Fruit fly (Drosophila melanogaster) whole organism, prepupa: Measurements from ENCODE around the gene CG4101.

ENCODE experiments used
- Blimp-1 ChIP-seq: fragments of 200-800 bp; sonication (Bioruptor generic); optimal IDR thresholded peaks from 3 replicates; lab custom pipeline; 2017; ENCODE audit warnings: missing biosample characterization, missing genetic modification characterization, mild to moderate bottlenecking, moderate library complexity, missing genetic modification reagents
- CG10631 ChIP-seq: fragments of 200-800 bp; sonication (Bioruptor generic); optimal IDR thresholded peaks from 2 replicates; lab custom pipeline; 2016; ENCODE audit warnings: missing biosample characterization, missing genetic modification characterization
- CG10669 ChIP-seq: fragments of 200-800 bp; sonication (Bioruptor generic); optimal IDR thresholded peaks from 3 replicates; lab custom pipeline; 2018; ENCODE audit warnings: missing biosample characterization, mild to moderate bottlenecking, missing genetic modification characterization, moderate library complexity
- CG11762 ChIP-seq: fragments of 200-800 bp; sonication (Bioruptor generic); optimal IDR thresholded peaks from 3 replicates; lab custom pipeline; 2016; ENCODE audit warnings: missing biosample characterization, missing genetic modification characterization; ENCODE audit not compliant: insufficient read depth
- CG11902 ChIP-seq: fragments of 200-800 bp; sonication (Bioruptor generic); optimal IDR thresholded peaks from 3 replicates; lab custom pipeline; 2016; ENCODE audit warnings: missing biosample characterization, missing genetic modification characterization
- CG15336 ChIP-seq: fragments of 200-800 bp; sonication (Bioruptor generic); IDR thresholded peaks from 2 replicates; pipeline ENCODE4 v1.3.6; 2022; ENCODE audit warnings: missing biosample characterization, missing genetic modification characterization
- CG16779 ChIP-seq: fragments of 200-800 bp; sonication (Bioruptor generic); optimal IDR thresholded peaks from 3 replicates; lab custom pipeline; 2017; ENCODE audit warnings: missing biosample characterization, mild to moderate bottlenecking, missing genetic modification characterization
- CG3032 ChIP-seq: fragments of 200-800 bp; optimal IDR thresholded peaks from 2 replicates; lab custom pipeline; 2019; ENCODE audit warnings: missing biosample characterization, mild to moderate bottlenecking, missing genetic modification characterization, moderate library complexity
- CG31627 ChIP-seq: fragments of 200-800 bp; sonication (Bioruptor generic); optimal IDR thresholded peaks from 3 replicates; lab custom pipeline; 2016; ENCODE audit warnings: missing biosample characterization, missing genetic modification characterization
- CG32006 ChIP-seq: fragments of 200-800 bp; sonication (Bioruptor generic); optimal IDR thresholded peaks from 3 replicates; lab custom pipeline; 2017; ENCODE audit warnings: missing biosample characterization, mild to moderate bottlenecking, missing genetic modification characterization
- CG34406 ChIP-seq: fragments of 200-800 bp; sonication (Bioruptor generic); optimal IDR thresholded peaks from 3 replicates; lab custom pipeline; 2016; ENCODE audit warnings: missing biosample characterization, missing genetic modification characterization
- CG3919 ChIP-seq: fragments of 200-800 bp; sonication (Bioruptor generic); optimal IDR thresholded peaks from 3 replicates; lab custom pipeline; 2016; ENCODE audit warnings: missing biosample characterization, missing genetic modification characterization
- CG6276 ChIP-seq: fragments of 200-800 bp; sonication (Bioruptor generic); optimal IDR thresholded peaks from 2 replicates; lab custom pipeline; 2017; ENCODE audit warnings: missing biosample characterization, mild to moderate bottlenecking, missing genetic modification characterization
- CG6808 ChIP-seq: fragments of 200-800 bp; sonication (Bioruptor generic); optimal IDR thresholded peaks from 3 replicates; lab custom pipeline; 2017; ENCODE audit warnings: missing biosample characterization, missing genetic modification characterization, mild to moderate bottlenecking, moderate library complexity, missing genetic modification reagents
- CG7368 ChIP-seq: fragments of 200-800 bp; sonication (Bioruptor generic); optimal IDR thresholded peaks from 3 replicates; lab custom pipeline; 2016; ENCODE audit warnings: missing biosample characterization, missing genetic modification characterization
- CG8319 ChIP-seq: fragments of 200-800 bp; sonication (Bioruptor generic); optimal IDR thresholded peaks from 3 replicates; lab custom pipeline; 2016; ENCODE audit warnings: missing biosample characterization, missing genetic modification characterization
- Eip75B ChIP-seq: fragments of 200-800 bp; sonication (Bioruptor generic); optimal IDR thresholded peaks from 3 replicates; lab custom pipeline; 2016; ENCODE audit warnings: missing biosample characterization, missing genetic modification characterization
- Eip78C ChIP-seq: fragments of 200-800 bp; sonication (Bioruptor generic); peaks from one replicate; lab custom pipeline; 2016; ENCODE audit warnings: missing biosample characterization, missing genetic modification characterization
- Eip93F ChIP-seq: fragments of 200-800 bp; sonication (Bioruptor generic); optimal IDR thresholded peaks from 2 replicates; lab custom pipeline; 2016; ENCODE audit warnings: missing biosample characterization, mild to moderate bottlenecking, missing genetic modification characterization
- Ets96B ChIP-seq: fragments of 200-800 bp; optimal IDR thresholded peaks from 2 replicates; lab custom pipeline; 2019; ENCODE audit warnings: missing biosample characterization, mild to moderate bottlenecking, missing genetic modification characterization, moderate library complexity
- Gug ChIP-seq: fragments of 200-800 bp; sonication (Bioruptor generic); IDR thresholded peaks from 2 replicates; pipeline ENCODE4 v1.3.6; 2022; ENCODE audit warnings: missing biosample characterization, missing genetic modification characterization
- Hr39 ChIP-seq: fragments of 200-800 bp; sonication (Bioruptor generic); optimal IDR thresholded peaks from 2 replicates; lab custom pipeline; 2016; ENCODE audit warnings: missing biosample characterization, missing genetic modification characterization
- Hr4 ChIP-seq: fragments of 200-800 bp; sonication (Bioruptor generic); optimal IDR thresholded peaks from 3 replicates; lab custom pipeline; 2016; ENCODE audit warnings: missing biosample characterization, missing genetic modification characterization
- Lpt ChIP-seq: fragments of 200-800 bp; sonication (Bioruptor generic); optimal IDR thresholded peaks from 3 replicates; lab custom pipeline; 2016; ENCODE audit warnings: missing biosample characterization, missing genetic modification characterization
- Met ChIP-seq: fragments of 200-800 bp; sonication (Bioruptor generic); optimal IDR thresholded peaks from 3 replicates; lab custom pipeline; 2016; ENCODE audit warnings: missing biosample characterization, missing genetic modification characterization
- OdsH ChIP-seq: fragments of 200-800 bp; sonication (Bioruptor generic); optimal IDR thresholded peaks from 3 replicates; lab custom pipeline; 2016; ENCODE audit warnings: missing biosample characterization, missing genetic modification characterization
- Smox ChIP-seq: fragments of 200-800 bp; sonication (Bioruptor generic); optimal IDR thresholded peaks from 3 replicates; lab custom pipeline; 2016; ENCODE audit warnings: missing biosample characterization, missing genetic modification characterization
- Sox102F ChIP-seq: fragments of 200-800 bp; sonication (Bioruptor generic); optimal IDR thresholded peaks from 2 replicates; lab custom pipeline; 2016; ENCODE audit warnings: missing biosample characterization, mild to moderate bottlenecking, missing genetic modification characterization
- Sox15 ChIP-seq: fragments of 200-800 bp; sonication (Bioruptor generic); optimal IDR thresholded peaks from 3 replicates; lab custom pipeline; 2016; ENCODE audit warnings: missing biosample characterization, missing genetic modification characterization
- cyc ChIP-seq: fragments of 200-800 bp; sonication (Bioruptor generic); optimal IDR thresholded peaks from 3 replicates; lab custom pipeline; 2016; ENCODE audit warnings: missing biosample characterization, missing genetic modification characterization
- dac ChIP-seq: fragments of 200-800 bp; sonication (Bioruptor generic); optimal IDR thresholded peaks from 2 replicates; lab custom pipeline; 2017; ENCODE audit warnings: missing biosample characterization, mild to moderate bottlenecking, missing genetic modification characterization
- dsx ChIP-seq: fragments of 200-800 bp; optimal IDR thresholded peaks from 3 replicates; lab custom pipeline; 2019; ENCODE audit warnings: missing biosample characterization, mild to moderate bottlenecking, missing genetic modification characterization, moderate library complexity; ENCODE audit not compliant: poor library complexity, severe bottlenecking
- eg ChIP-seq: fragments of 200-800 bp; sonication (Bioruptor generic); IDR thresholded peaks from 3 replicates; pipeline ENCODE4 v1.3.6; 2022; ENCODE audit warnings: missing biosample characterization, missing genetic modification characterization
- esn ChIP-seq: fragments of 200-800 bp; sonication (Bioruptor generic); optimal IDR thresholded peaks from 2 replicates; lab custom pipeline; 2016; ENCODE audit warnings: missing biosample characterization, mild to moderate bottlenecking, missing genetic modification characterization, moderate library complexity
- fd59A ChIP-seq: fragments of 200-800 bp; sonication (Bioruptor generic); optimal IDR thresholded peaks from 2 replicates; lab custom pipeline; 2017; ENCODE audit warnings: missing biosample characterization, mild to moderate bottlenecking, missing genetic modification characterization, missing genetic modification reagents
- fd85E ChIP-seq: fragments of 200-800 bp; sonication (Bioruptor generic); optimal IDR thresholded peaks from 3 replicates; lab custom pipeline; 2016; ENCODE audit warnings: missing biosample characterization, missing genetic modification characterization
- fkh ChIP-seq: fragments of 200-800 bp; sonication (Bioruptor generic); optimal IDR thresholded peaks from 3 replicates; lab custom pipeline; 2017; ENCODE audit warnings: missing biosample characterization, mild to moderate bottlenecking, missing genetic modification characterization, moderate library complexity
- lz ChIP-seq: fragments of 200-800 bp; sonication (Bioruptor generic); optimal IDR thresholded peaks from 3 replicates; lab custom pipeline; 2016; ENCODE audit warnings: missing biosample characterization, missing genetic modification characterization
- net ChIP-seq: fragments of 200-800 bp; sonication (Bioruptor generic); optimal IDR thresholded peaks from 3 replicates; lab custom pipeline; 2016; ENCODE audit warnings: missing biosample characterization, missing genetic modification characterization
- pdm3 ChIP-seq: fragments of 200-800 bp; sonication (Bioruptor generic); optimal IDR thresholded peaks from 3 replicates; lab custom pipeline; 2016; ENCODE audit warnings: missing biosample characterization, missing genetic modification characterization
- salr ChIP-seq, 2 experiments: fragments of 200-800 bp; sonication (Bioruptor generic); optimal IDR thresholded peaks; 3 replicates each; lab custom pipeline; 2016 to 2018; ENCODE audit warnings: missing biosample characterization in 2 of 2, missing genetic modification characterization in 2 of 2, mild to moderate bottlenecking in 1 of 2
- spab ChIP-seq: fragments of 200-800 bp; sonication (Bioruptor generic); optimal IDR thresholded peaks from 2 replicates; lab custom pipeline; 2017; ENCODE audit warnings: missing biosample characterization, mild to moderate bottlenecking, missing genetic modification characterization, missing genetic modification reagents
- ss ChIP-seq, 2 experiments: fragments of 200-800 bp; sonication (Bioruptor generic); optimal IDR thresholded peaks; 2 replicates in 1 of 2; 3 replicates in 1 of 2; lab custom pipeline; 2017 to 2018; ENCODE audit warnings: mild to moderate bottlenecking in 2 of 2, missing biosample characterization in 2 of 2, missing genetic modification characterization in 2 of 2, moderate library complexity in 1 of 2
- svp ChIP-seq: fragments of 200-800 bp; sonication (Bioruptor generic); peaks from one replicate; lab custom pipeline; 2016; ENCODE audit warnings: missing biosample characterization, missing genetic modification characterization
- topi ChIP-seq: fragments of 200-800 bp; sonication (Bioruptor generic); optimal IDR thresholded peaks from 3 replicates; lab custom pipeline; 2016; ENCODE audit warnings: missing biosample characterization, missing genetic modification characterization
- vri ChIP-seq: fragments of 200-800 bp; sonication (Bioruptor generic); optimal IDR thresholded peaks from 3 replicates; lab custom pipeline; 2016; ENCODE audit warnings: missing biosample characterization, mild to moderate bottlenecking, missing genetic modification characterization

CG4101 gene

DNA sequence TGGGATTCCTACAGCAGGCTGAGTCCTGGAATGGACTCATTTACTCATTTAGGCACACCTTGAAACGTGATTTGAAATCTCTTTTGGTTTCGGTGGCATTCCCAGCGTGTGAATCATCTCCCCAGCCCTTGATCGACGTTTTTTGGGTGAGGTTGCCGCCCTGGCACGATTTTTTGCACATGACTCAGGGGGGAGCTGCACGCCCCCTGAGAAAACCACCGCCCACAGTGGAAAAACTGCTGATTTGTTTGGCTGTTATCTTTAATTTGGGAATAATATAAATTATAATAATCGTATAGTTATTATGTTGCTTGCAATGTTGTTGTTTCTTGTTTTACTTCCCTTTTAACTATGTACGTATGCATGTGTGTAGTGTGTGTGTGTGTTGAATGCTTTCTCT is 686 bp downstream of the CG4101 start (continued):
- TF ChIP-seq spab (GFP tag; lab: Kevin White, UChicago), result no peak
- TF ChIP-seq CG11762 (GFP tag; lab: Kevin White, UChicago), result no peak
- no peak for TF ChIP-seq dac (GFP tag; lab: Kevin White, UChicago)
- TF ChIP-seq Met (GFP tag; lab: Kevin White, UChicago), result peak; percentile 1
- TF ChIP-seq esn (GFP tag; lab: Kevin White, UChicago), result peak; percentile 26
- no peak for TF ChIP-seq topi (GFP tag; lab: Kevin White, UChicago)
- peak; percentile 14 for TF ChIP-seq CG31627 (GFP tag; lab: Kevin White, UChicago)
- TF ChIP-seq vri (GFP tag; lab: Kevin White, UChicago), result no peak
- no peak for TF ChIP-seq Smox (GFP tag; lab: Kevin White, UChicago)
- no peak for TF ChIP-seq salr (GFP tag; optimal IDR thresholded peaks at IDR 0.05; lab: Kevin White, UChicago)
- TF ChIP-seq Eip93F (GFP tag; lab: Kevin White, UChicago), result peak; percentile 3
- TF ChIP-seq Hr39 (GFP tag; lab: Kevin White, UChicago), result no peak
- TF ChIP-seq CG16779 (tag; lab: Kevin White, UChicago), result no peak
- TF ChIP-seq CG32006, result no peak
- no peak for TF ChIP-seq CG10631 (GFP tag; lab: Kevin White, UChicago)
- TF ChIP-seq CG8319 (GFP tag; lab: Kevin White, UChicago), result no peak
- no peak for TF ChIP-seq Lpt (GFP tag; lab: Kevin White, UChicago)
- TF ChIP-seq CG6808, result no peak
- no peak for TF ChIP-seq Ets96B (tag; lab: Kevin White, UChicago)

DNA sequence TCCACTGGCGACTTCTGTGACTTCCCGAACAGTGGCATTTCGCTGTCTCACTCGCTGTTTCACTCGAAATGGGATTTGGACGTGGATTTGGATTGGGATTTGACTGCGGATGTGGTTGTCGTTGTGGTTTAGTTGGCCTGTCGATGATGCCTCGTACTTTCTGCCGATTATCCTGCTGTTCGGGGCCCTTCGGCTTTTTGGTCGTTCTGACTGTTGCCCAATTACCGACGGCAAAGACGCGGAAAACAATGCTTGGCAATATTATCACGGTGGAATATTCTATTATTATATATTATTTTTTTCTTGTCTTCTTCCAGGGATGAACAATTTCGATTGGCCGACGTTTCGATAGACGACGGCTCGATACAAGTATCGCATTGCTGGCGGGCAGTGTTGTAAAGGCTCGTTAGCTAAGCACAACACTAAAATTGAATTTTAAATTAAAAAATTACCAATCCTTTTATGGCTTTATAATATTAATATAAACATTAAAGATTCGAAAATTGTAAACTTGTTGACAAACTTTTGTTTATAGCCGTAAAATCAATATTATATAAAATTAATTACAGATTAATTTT is 2.9 kb downstream of the CG4101 start, which contains the start of gene Mo25:
TSS of gene Mo25 (minus strand) at position 341 of the 578 bp plus-strand sequence.
- no peak for TF ChIP-seq CG7368 (GFP tag; lab: Kevin White, UChicago)
- TF ChIP-seq fd85E (GFP tag; lab: Kevin White, UChicago), result no peak
- no peak for TF ChIP-seq Gug
- TF ChIP-seq CG10669 (GFP tag; lab: Kevin White, UChicago), result no peak
- no peak for TF ChIP-seq Sox15 (GFP tag; lab: Kevin White, UChicago)
- TF ChIP-seq cyc (GFP tag; lab: Kevin White, UChicago), result peak; percentile 13
- peak; percentile 3 for TF ChIP-seq CG34406
- TF ChIP-seq Eip75B (GFP tag; lab: Kevin White, UChicago), result no peak
- no peak for TF ChIP-seq CG6276 (GFP tag; lab: Kevin White, UChicago)
- no peak for TF ChIP-seq CG11762 (GFP tag; lab: Kevin White, UChicago)
- TF ChIP-seq Eip78C, result peak; percentile 70
- peak; percentile 24 for TF ChIP-seq pdm3 (GFP tag; lab: Kevin White, UChicago)
- TF ChIP-seq Sox102F (GFP tag; lab: Kevin White, UChicago), result peak; percentile 67
- TF ChIP-seq CG31627 (GFP tag; lab: Kevin White, UChicago), result peak; percentile 12
- TF ChIP-seq Ets96B (tag; lab: Kevin White, UChicago), result no peak
- TF ChIP-seq salr (GFP tag; optimal IDR thresholded peaks at IDR 0.05; lab: Kevin White, UChicago), result no peak
- TF ChIP-seq CG11902 (GFP tag; lab: Kevin White, UChicago), result no peak
- peak; percentile 19 for TF ChIP-seq Hr39 (GFP tag; lab: Kevin White, UChicago)
- TF ChIP-seq svp (GFP tag; lab: Kevin White, UChicago), result no peak
- peak; percentile 45 for TF ChIP-seq Met (GFP tag; lab: Kevin White, UChicago)
- TF ChIP-seq Eip93F (GFP tag; lab: Kevin White, UChicago), result peak; percentile 59
- peak; percentile 49 for TF ChIP-seq Smox (GFP tag; lab: Kevin White, UChicago)
- peak; percentile 57 for TF ChIP-seq vri (GFP tag; lab: Kevin White, UChicago)
- peak; percentile 42 for TF ChIP-seq OdsH (GFP tag; lab: Kevin White, UChicago)
- TF ChIP-seq eg (GFP tag; lab: Robert Waterston, UW), result no peak
- TF ChIP-seq Hr4 (GFP tag; lab: Kevin White, UChicago), result no peak
- no peak for TF ChIP-seq fkh
- no peak for TF ChIP-seq CG6808
- TF ChIP-seq esn (GFP tag; lab: Kevin White, UChicago), result peak; percentile 57
- TF ChIP-seq CG3919 (GFP tag; lab: Kevin White, UChicago), result peak; percentile 52
- no peak for TF ChIP-seq fd59A (GFP tag; lab: Kevin White, UChicago)
- no peak for TF ChIP-seq Blimp-1 (GFP tag; lab: Kevin White, UChicago)
- peak; percentile 15 for TF ChIP-seq CG3032
- no peak for TF ChIP-seq dsx (GFP tag; lab: Kevin White, UChicago)
- TF ChIP-seq ss (GFP tag; optimal IDR thresholded peaks at IDR 0.05; lab: Kevin White, UChicago), result no peak
- no peak for TF ChIP-seq CG32006
- no peak for TF ChIP-seq net (GFP tag; lab: Kevin White, UChicago)
- TF ChIP-seq lz, result peak; percentile 39
- no peak for TF ChIP-seq CG15336 (GFP tag; lab: Robert Waterston, UW)
- no peak for TF ChIP-seq CG16779 (tag; lab: Kevin White, UChicago)
- no peak for TF ChIP-seq spab (GFP tag; lab: Kevin White, UChicago)
- peak; percentile 46 for TF ChIP-seq topi (GFP tag; lab: Kevin White, UChicago)
